Worm (Caenorhabditis elegans) whole organism, L2 larva: ENCODE measurements around the gene Y41D4B.15.
"Not testable (repeated sequence)": the region's sequence is repeated elsewhere in the genome, so short reads cannot be mapped to it uniquely, and the experiment has no call there.

ENCODE experiments used
- C34F6.9 ChIP-seq: fragments of 150-350 bp; optimal IDR thresholded peaks from 2 replicates; lab custom pipeline; 2014; ENCODE audit warnings: missing biosample characterization, missing genetic modification characterization
- F13H6.1 ChIP-seq: sonication (generic microtip); optimal IDR thresholded peaks from 2 replicates; lab custom pipeline; 2016; ENCODE audit warnings: missing genetic modification characterization, missing compliant biosample characterization
- R02D3.7 ChIP-seq: fragments of 150-350 bp; optimal IDR thresholded peaks from 2 replicates; lab custom pipeline; 2014; ENCODE audit warnings: missing biosample characterization, missing genetic modification characterization
- Y55F3AM.14 ChIP-seq: fragments of 200-800 bp; sonication (Bioruptor generic); optimal IDR thresholded peaks from 2 replicates; lab custom pipeline; 2018; ENCODE audit warnings: mild to moderate bottlenecking, missing genetic modification characterization, missing compliant biosample characterization
- ZK546.5 ChIP-seq: sonication (generic microtip); optimal IDR thresholded peaks from 2 replicates; lab custom pipeline; 2017; ENCODE audit warnings: missing biosample characterization, missing genetic modification characterization
- alr-1 ChIP-seq: fragments of 150-350 bp; optimal IDR thresholded peaks from 2 replicates; lab custom pipeline; 2014; ENCODE audit warnings: missing biosample characterization, missing genetic modification characterization
- ama-1 ChIP-seq: fragments of 150-350 bp; optimal IDR thresholded peaks from 2 replicates; lab custom pipeline; 2018; ENCODE audit warnings: inconsistent platforms
- blmp-1 ChIP-seq: sonication (generic microtip); optimal IDR thresholded peaks from 2 replicates; lab custom pipeline; 2017; ENCODE audit warnings: missing genetic modification characterization, mild to moderate bottlenecking, missing compliant biosample characterization, antibody characterized with exemption, moderate library complexity; ENCODE audit not compliant: insufficient read depth
- ceh-82 ChIP-seq: fragments of 150-350 bp; optimal IDR thresholded peaks from 2 replicates; lab custom pipeline; 2014; ENCODE audit warnings: missing biosample characterization, missing genetic modification characterization
- crh-2 ChIP-seq: sonication (generic microtip); optimal IDR thresholded peaks from 2 replicates; lab custom pipeline; 2017; ENCODE audit warnings: missing biosample characterization, missing genetic modification characterization
- fos-1 ChIP-seq: fragments of 150-350 bp; optimal IDR thresholded peaks from 2 replicates; lab custom pipeline; 2014; ENCODE audit warnings: missing biosample characterization, missing genetic modification characterization
- gmeb-1 ChIP-seq: fragments of 150-350 bp; optimal IDR thresholded peaks from 2 replicates; lab custom pipeline; 2014; ENCODE audit warnings: missing biosample characterization, missing genetic modification characterization
- lin-11 ChIP-seq: fragments of 150-350 bp; sonication (generic microtip); optimal IDR thresholded peaks from 2 replicates; lab custom pipeline; 2014; ENCODE audit warnings: missing biosample characterization, missing genetic modification characterization, inconsistent platforms, mixed read lengths
- lin-13 ChIP-seq: fragments of 150-350 bp; optimal IDR thresholded peaks from 2 replicates; lab custom pipeline; 2014; ENCODE audit warnings: missing biosample characterization, missing genetic modification reagents, missing genetic modification characterization
- mab-5 ChIP-seq: fragments of 150-350 bp; optimal IDR thresholded peaks from 2 replicates; lab custom pipeline; 2014; ENCODE audit warnings: missing biosample characterization, missing genetic modification characterization
- mbf-1 ChIP-seq: sonication (generic microtip); optimal IDR thresholded peaks from 2 replicates; lab custom pipeline; 2017; ENCODE audit warnings: missing biosample characterization, missing genetic modification characterization
- mdl-1 ChIP-seq, 2 experiments: fragments of 150-350 bp in 1 of 2; sonication (generic microtip) in 1 of 2; optimal IDR thresholded peaks; 2 replicates each; lab custom pipeline; 2017; ENCODE audit warnings: missing biosample characterization in 2 of 2, missing genetic modification characterization in 2 of 2
- nhr-10 ChIP-seq: sonication (generic microtip); optimal IDR thresholded peaks from 2 replicates; lab custom pipeline; 2017; ENCODE audit warnings: missing biosample characterization, missing genetic modification characterization
- nhr-11 ChIP-seq: fragments of 150-350 bp; optimal IDR thresholded peaks from 2 replicates; lab custom pipeline; 2014; ENCODE audit warnings: missing biosample characterization, missing genetic modification characterization
- nhr-129 ChIP-seq: fragments of 150-350 bp; optimal IDR thresholded peaks from 2 replicates; lab custom pipeline; 2014; ENCODE audit warnings: missing biosample characterization, missing genetic modification characterization
- nhr-21 ChIP-seq: fragments of 150-350 bp; optimal IDR thresholded peaks from 2 replicates; lab custom pipeline; 2014; ENCODE audit warnings: missing biosample characterization, missing genetic modification characterization
- nhr-23 ChIP-seq: fragments of 150-350 bp; optimal IDR thresholded peaks from 2 replicates; lab custom pipeline; 2014; ENCODE audit warnings: missing biosample characterization, missing genetic modification reagents, missing genetic modification characterization
- nhr-237 ChIP-seq: fragments of 150-350 bp; optimal IDR thresholded peaks from 2 replicates; lab custom pipeline; 2014; ENCODE audit warnings: missing biosample characterization, missing genetic modification characterization
- peb-1 ChIP-seq: fragments of 150-350 bp; optimal IDR thresholded peaks from 2 replicates; lab custom pipeline; 2014; ENCODE audit warnings: missing biosample characterization, missing genetic modification characterization
- sem-4 ChIP-seq: fragments of 150-350 bp; optimal IDR thresholded peaks from 2 replicates; lab custom pipeline; 2014; ENCODE audit warnings: missing biosample characterization, missing genetic modification reagents, missing genetic modification characterization
- skn-1 ChIP-seq: sonication (generic microtip); optimal IDR thresholded peaks from 2 replicates; lab custom pipeline; 2017; ENCODE audit warnings: missing biosample characterization, missing genetic modification characterization
- sma-3 ChIP-seq: sonication (generic microtip); optimal IDR thresholded peaks from 2 replicates; lab custom pipeline; 2016; ENCODE audit warnings: missing genetic modification reagents, missing genetic modification characterization, missing compliant biosample characterization
- snpc-4 ChIP-seq: fragments of 150-350 bp; optimal IDR thresholded peaks from 2 replicates; lab custom pipeline; 2014; ENCODE audit warnings: missing biosample characterization, missing genetic modification characterization
- unc-55 ChIP-seq: fragments of 150-350 bp; sonication (generic microtip); optimal IDR thresholded peaks from 3 replicates; lab custom pipeline; 2014; ENCODE audit warnings: missing biosample characterization, missing genetic modification reagents, missing genetic modification characterization
- unc-62 ChIP-seq: fragments of 150-350 bp; optimal IDR thresholded peaks from 2 replicates; lab custom pipeline; 2014; ENCODE audit warnings: missing biosample characterization, missing genetic modification reagents, missing genetic modification characterization
- ztf-1 ChIP-seq: fragments of 200-800 bp; sonication (Bioruptor generic); conservative IDR thresholded peaks from 2 replicates; pipeline ENCODE4 v1.3.6; 2022; ENCODE audit warnings: missing genetic modification characterization, missing compliant biosample characterization
- ztf-11 ChIP-seq: sonication (generic microtip); optimal IDR thresholded peaks from 2 replicates; lab custom pipeline; 2017; ENCODE audit warnings: missing biosample characterization, missing genetic modification characterization

Gene Y41D4B.15

DNA sequence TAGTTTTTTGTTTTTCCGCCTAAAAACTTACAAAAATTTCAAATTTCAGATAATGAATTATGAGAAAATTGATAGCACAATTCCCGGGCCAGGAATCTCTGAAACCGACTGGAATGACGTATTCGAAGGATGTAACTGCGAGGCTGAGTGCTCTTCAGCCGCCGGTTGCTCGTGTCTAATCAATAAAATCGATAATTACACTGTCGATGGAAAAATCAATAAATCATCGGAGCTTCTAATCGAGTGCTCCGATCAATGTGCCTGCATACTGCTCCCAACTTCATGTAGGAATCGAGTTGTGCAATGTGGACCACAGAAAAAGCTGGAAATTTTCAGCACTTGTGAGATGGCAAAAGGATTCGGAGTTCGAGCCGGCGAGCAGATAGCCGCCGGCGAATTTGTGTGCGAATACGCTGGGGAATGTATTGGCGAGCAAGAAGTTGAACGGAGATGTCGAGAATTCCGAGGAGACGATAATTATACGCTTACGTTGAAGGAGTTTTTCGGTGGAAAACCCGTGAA is 39.1 kb downstream of the Y41D4B.15 start:
- TF ChIP-seq mdl-1 (tag; optimal IDR thresholded peaks at IDR 0.05; lab: Kevin White, UChicago) (no peak), peb-1 (tag; lab: Kevin White, UChicago) (no peak), gmeb-1 (tag; lab: Kevin White, UChicago) (no peak), blmp-1 (tag; lab: Kevin White, UChicago) (no peak), C34F6.9 (tag; lab: Kevin White, UChicago) (no peak), sem-4 (tag; lab: Kevin White, UChicago) (no peak), unc-62 (GFP tag; lab: Kevin White, UChicago) (no peak), lin-13 (GFP tag; lab: Kevin White, UChicago) (no peak), mbf-1 (tag; lab: Kevin White, UChicago) (no peak), nhr-11 (tag; lab: Kevin White, UChicago) (no peak), Y55F3AM.14 (GFP tag; lab: Kevin White, UChicago) (no peak), unc-55 (GFP tag; lab: Kevin White, UChicago) (no peak), nhr-10 (tag; lab: Kevin White, UChicago) (no peak), ztf-11 (tag; lab: Kevin White, UChicago) (no peak), alr-1 (tag; lab: Kevin White, UChicago) (no peak), sma-3 (no peak), nhr-23 (tag; lab: Kevin White, UChicago) (no peak), ZK546.5 (tag; lab: Kevin White, UChicago) (no peak), fos-1 (no peak), ama-1 (lab: Kevin White, UChicago) (no peak)
- TF ChIP-seq, all 48 proteins: peak for 0

DNA sequence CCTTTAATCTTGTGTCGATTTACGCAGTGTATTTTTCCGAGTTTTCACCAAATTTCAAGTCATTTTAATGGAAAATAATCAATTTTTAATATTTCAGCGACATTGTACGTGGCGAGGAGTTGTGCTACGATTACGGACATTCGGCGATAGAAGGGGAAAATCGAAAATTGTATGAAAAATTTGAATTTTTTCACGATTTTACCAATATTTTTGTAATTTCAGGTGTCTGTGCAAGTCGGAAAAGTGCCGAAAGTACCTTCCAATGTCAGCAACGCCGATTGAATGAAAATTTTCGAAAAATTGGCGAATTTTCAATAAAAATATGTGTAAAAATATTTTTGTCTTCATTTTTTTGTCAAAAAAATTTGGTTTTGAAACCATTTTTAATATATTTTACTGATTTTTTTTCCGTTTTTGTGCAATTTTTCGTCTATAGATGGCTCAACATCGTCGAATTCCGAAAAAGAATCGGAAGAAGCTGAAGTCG is 41.4 kb downstream of the Y41D4B.15 start, which contains the start of gene Y41D4B.11:
Gene Y41D4B.11 (plus strand): TSS at position 437 of the 487 bp plus-strand sequence.
- no peak for TF ChIP-seq ceh-82
- TF ChIP-seq nhr-21 (tag; lab: Kevin White, UChicago): no peak
- TF ChIP-seq ztf-11 (tag; lab: Kevin White, UChicago): no peak
- no peak for TF ChIP-seq crh-2 (tag; lab: Kevin White, UChicago)

DNA sequence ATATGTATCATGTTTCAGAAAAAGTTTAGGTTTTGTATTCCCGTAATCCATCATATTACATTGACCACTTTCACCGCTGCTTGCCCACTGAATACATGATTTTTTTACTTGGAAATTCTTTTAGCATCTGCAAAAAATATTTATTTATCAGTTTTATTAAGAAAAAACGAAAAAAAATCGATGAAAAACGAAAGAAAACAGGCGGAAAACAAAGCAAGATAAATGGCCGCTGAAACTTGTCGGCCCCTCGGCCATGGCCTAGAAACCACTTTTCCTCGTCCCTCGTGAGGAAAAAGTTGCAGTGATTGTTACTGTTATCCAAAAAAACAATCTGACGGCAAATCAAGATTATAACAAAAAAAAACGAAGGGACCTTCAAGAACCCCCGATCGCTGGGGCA is 46.1 kb downstream of the Y41D4B.15 start, which contains the start of gene dsl-3:
Gene dsl-3 (plus strand): TSS at position 301 of the 400 bp plus-strand sequence.
- TF ChIP-seq sem-4, crh-2, lin-11 (tag; lab: Kevin White, UChicago): not testable (repeated sequence)
- TF ChIP-seq, all 48 proteins: peak for 0; not testable (repeated sequence) for 48

DNA sequence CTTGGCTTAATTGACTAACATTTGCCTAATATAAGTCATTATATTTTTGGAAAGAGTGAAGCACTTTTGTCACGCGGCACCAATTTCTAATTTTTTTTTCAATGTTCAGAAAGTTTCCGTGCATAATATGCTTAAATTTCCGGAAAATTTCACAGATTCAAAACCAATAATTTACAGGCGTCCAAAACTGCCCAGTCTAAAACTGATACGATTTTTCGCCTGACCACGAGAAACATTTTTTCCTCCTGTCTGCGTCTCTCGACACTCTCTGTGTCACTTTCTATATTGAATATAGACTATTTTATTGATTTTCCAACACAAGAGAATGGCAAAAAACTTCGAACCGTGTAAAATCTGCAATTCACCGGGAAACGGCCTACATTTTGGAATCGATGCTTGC is 49.7 kb downstream of the Y41D4B.15 start, which contains the start of gene nhr-122:
Gene nhr-122 (plus strand): TSS at position 301 of the 400 bp plus-strand sequence.
- TF ChIP-seq mab-5 (tag; lab: Kevin White, UChicago): no peak
- TF ChIP-seq ztf-1 (GFP tag; lab: Robert Waterston, UW): no peak
- TF ChIP-seq sem-4 (tag; lab: Kevin White, UChicago): no peak
- TF ChIP-seq R02D3.7: no peak
- TF ChIP-seq skn-1: no peak
- TF ChIP-seq nhr-237: no peak
- TF ChIP-seq crh-2 (tag; lab: Kevin White, UChicago): no peak
- TF ChIP-seq snpc-4 (tag; lab: Kevin White, UChicago): no peak
- no peak for TF ChIP-seq fos-1
- no peak for TF ChIP-seq peb-1 (tag; lab: Kevin White, UChicago)
- no peak for TF ChIP-seq ceh-82
- no peak for TF ChIP-seq Y55F3AM.14 (GFP tag; lab: Kevin White, UChicago)
- no peak for TF ChIP-seq mdl-1 (tag; optimal IDR thresholded peaks at IDR 0.05; lab: Kevin White, UChicago)
- no peak for TF ChIP-seq nhr-129 (tag; lab: Kevin White, UChicago)
- no peak for TF ChIP-seq ZK546.5 (tag; lab: Kevin White, UChicago)
- no peak for TF ChIP-seq F13H6.1 (tag; lab: Kevin White, UChicago)
